Fruit fly (Drosophila melanogaster) S2 (cell line): ENCODE data around the gene Gcat.

ENCODE experiments used
- CG8478 ChIP-seq: fragments of >200 bp; optimal IDR thresholded peaks from 2 replicates; lab custom pipeline; 2018
- CTCF ChIP-seq, 2 experiments: fragments of >200 bp; optimal IDR thresholded peaks; 2 replicates each; lab custom pipeline; 2018

DNA sequence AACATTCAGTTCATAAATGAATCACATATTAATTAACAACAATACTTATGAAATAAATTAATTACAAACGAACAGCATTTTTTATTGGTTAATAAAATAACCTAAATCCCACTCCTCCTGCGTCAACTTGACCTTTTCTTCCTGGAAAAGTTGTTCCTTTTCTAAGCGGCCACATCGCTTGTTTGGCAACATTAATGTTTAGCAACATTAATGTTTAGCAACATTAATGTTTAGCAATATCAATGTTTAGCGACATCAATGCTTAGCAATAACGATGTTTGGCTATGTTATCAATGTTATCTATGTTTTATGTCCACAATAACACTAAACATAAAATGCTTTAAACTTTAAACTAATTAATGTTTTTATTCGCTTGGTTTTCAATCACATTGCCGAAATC is 16.0 kb upstream of the Gcat start:
- no peak for TF ChIP-seq CG8478 (lab: Kevin White, UChicago)
- no peak for TF ChIP-seq CTCF (optimal IDR thresholded peaks at IDR 0.05; lab: Kevin White, UChicago)
